Fruit fly (Drosophila melanogaster): Measurements from ENCODE around the gene Hmgcr.

Gene Hmgcr

DNA sequence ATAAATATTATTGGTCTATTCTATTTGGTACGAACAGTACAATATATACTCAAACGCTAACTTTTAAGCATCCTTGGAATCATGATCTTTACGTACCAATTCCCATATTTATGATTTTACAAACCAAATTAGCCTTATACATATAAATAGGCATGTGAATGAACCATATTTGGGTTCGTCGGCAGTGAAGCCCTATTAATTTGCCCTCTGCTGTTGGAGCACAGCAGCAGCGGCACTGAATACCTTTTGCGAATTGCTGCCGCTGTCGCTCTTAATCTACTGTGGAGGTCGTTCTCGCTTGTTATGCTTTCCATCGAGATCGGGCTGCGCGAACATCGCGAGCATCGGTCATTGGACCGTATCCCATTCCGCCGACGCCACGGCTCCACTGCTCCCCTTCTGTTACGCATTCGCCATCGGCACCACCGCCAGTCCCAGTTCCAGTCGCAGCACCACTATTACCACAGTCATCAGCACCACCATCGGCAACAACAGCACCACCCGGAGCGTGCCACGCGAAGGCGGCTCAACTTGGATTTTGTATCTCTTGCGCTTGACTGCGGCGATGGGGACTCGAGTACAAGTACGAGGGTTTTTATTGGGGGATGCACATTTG, 55.4 kb downstream of the Hmgcr start (continued):
- peak; percentile 41; the same call in 1 of the 3 replicates for TF ChIP-seq CG17361 (GFP tag; IDR thresholded peaks at IDR 0.05)
- TF ChIP-seq CG15479 (GFP tag; optimal IDR thresholded peaks at IDR 0.05), result no peak
- TF ChIP-seq dan (GFP tag; IDR thresholded peaks at IDR 0.05), result no peak
- no peak for TF ChIP-seq Chrac-16 (GFP tag; optimal IDR thresholded peaks at IDR 0.05)
- no peak for TF ChIP-seq Lhr (GFP tag; optimal IDR thresholded peaks at IDR 0.05)
- TF ChIP-seq CG9727 (GFP tag; optimal IDR thresholded peaks at IDR 0.05), result no peak
- TF ChIP-seq CrebB (tag; optimal IDR thresholded peaks at IDR 0.05), result no peak
- TF ChIP-seq zfh2 (GFP tag; optimal IDR thresholded peaks at IDR 0.05), result no peak
- TF ChIP-seq Sry-β (GFP tag; optimal IDR thresholded peaks at IDR 0.05), result no peak
- TF ChIP-seq Spps (tag; optimal IDR thresholded peaks at IDR 0.05), result no peak
- TF ChIP-seq CG14014 (GFP tag; IDR thresholded peaks at IDR 0.05), result no peak; the same call in 1 of the 2 replicates
- no peak for TF ChIP-seq NK7.1 (GFP tag; optimal IDR thresholded peaks at IDR 0.05)
- no peak for TF ChIP-seq pzg (GFP tag; optimal IDR thresholded peaks at IDR 0.05)
- no peak for TF ChIP-seq hbn (GFP tag; IDR thresholded peaks at IDR 0.05; ENCODE audit: partially characterized antibody)
- TF ChIP-seq Asciz (GFP tag; optimal IDR thresholded peaks at IDR 0.05), result no peak
- no peak for TF ChIP-seq sisA (GFP tag; IDR thresholded peaks at IDR 0.05)
- no peak for TF ChIP-seq crol (GFP tag; IDR thresholded peaks at IDR 0.05)
- peak; percentile 10 for TF ChIP-seq CG3281 (GFP tag; optimal IDR thresholded peaks at IDR 0.05)
- peak; percentile 10 for TF ChIP-seq lab (GFP tag; optimal IDR thresholded peaks at IDR 0.05)
- TF ChIP-seq tio (GFP tag; optimal IDR thresholded peaks at IDR 0.05), result peak; percentile 8
- no peak for TF ChIP-seq stc (GFP tag; IDR thresholded peaks at IDR 0.05)
- TF ChIP-seq vvl (GFP tag; IDR thresholded peaks at IDR 0.05), result peak; percentile 43; the same call in 1 of the 2 replicates
- TF ChIP-seq CG8388 (GFP tag; optimal IDR thresholded peaks at IDR 0.05), result no peak
- TF ChIP-seq tna (GFP tag; IDR thresholded peaks at IDR 0.05; ENCODE audit: partially characterized antibody), result no peak
- TF ChIP-seq gsb-n (tag; optimal IDR thresholded peaks at IDR 0.05), result no peak
- TF ChIP-seq Lpt (GFP tag; optimal IDR thresholded peaks at IDR 0.05), result no peak
- no peak for TF ChIP-seq CG15073 (GFP tag; optimal IDR thresholded peaks at IDR 0.05)
- no peak for TF ChIP-seq Bteb2 (GFP tag; optimal IDR thresholded peaks at IDR 0.05)
- no peak for TF ChIP-seq danr (GFP tag; IDR thresholded peaks at IDR 0.05)
- TF ChIP-seq H2.0 (GFP tag; IDR thresholded peaks at IDR 0.05), result no peak
- no peak for TF ChIP-seq CG13123 (GFP tag; optimal IDR thresholded peaks at IDR 0.05)
- no peak for TF ChIP-seq CG16779 (GFP tag; IDR thresholded peaks at IDR 0.05)
- TF ChIP-seq CG11504 (tag; optimal IDR thresholded peaks at IDR 0.05), result no peak
- TF ChIP-seq Dref (GFP tag; IDR thresholded peaks at IDR 0.05), result no peak
- 0 out of 2 replicates have a peak, but pooled peaks have one; percentile 6 for TF ChIP-seq CG17612 (GFP tag; IDR thresholded peaks at IDR 0.05)
- TF ChIP-seq tup (GFP tag; optimal IDR thresholded peaks at IDR 0.05), result no peak
- TF ChIP-seq da (GFP tag; optimal IDR thresholded peaks at IDR 0.05), result no peak
- TF ChIP-seq Ssrp (tag; optimal IDR thresholded peaks at IDR 0.05), result no peak
- no peak for TF ChIP-seq D (optimal IDR thresholded peaks at IDR 0.05)
- TF ChIP-seq D (GFP tag; optimal IDR thresholded peaks at IDR 0.05), result no peak
- no peak for TF ChIP-seq CG15269 (tag; optimal IDR thresholded peaks at IDR 0.05)
- no peak for TF ChIP-seq CG3065 (GFP tag; optimal IDR thresholded peaks at IDR 0.05)
- no peak for TF ChIP-seq CG8765 (GFP tag; IDR thresholded peaks at IDR 0.05)
- TF ChIP-seq hth (optimal IDR thresholded peaks at IDR 0.05), result no peak
- TF ChIP-seq az2 (GFP tag; optimal IDR thresholded peaks at IDR 0.05), result no peak
- no peak for TF ChIP-seq Dek (tag; optimal IDR thresholded peaks at IDR 0.05)
- TF ChIP-seq CG9437 (GFP tag; optimal IDR thresholded peaks at IDR 0.05), result no peak
- TF ChIP-seq CG9215 (GFP tag; IDR thresholded peaks at IDR 0.05), result no peak
- no peak for TF ChIP-seq oc (tag; optimal IDR thresholded peaks at IDR 0.05)
- no peak for TF ChIP-seq h (optimal IDR thresholded peaks at IDR 0.05)
- no peak for TF ChIP-seq pan (optimal IDR thresholded peaks at IDR 0.05)
- peak in 1 of 2 experiments; percentile 19 for TF ChIP-seq pan (GFP tag; optimal IDR thresholded peaks at IDR 0.05 in 1 of 2, IDR thresholded peaks at IDR 0.05 in 1 of 2)
